Worm (Caenorhabditis elegans): ENCODE data around the gene gcy-32.

DNA sequence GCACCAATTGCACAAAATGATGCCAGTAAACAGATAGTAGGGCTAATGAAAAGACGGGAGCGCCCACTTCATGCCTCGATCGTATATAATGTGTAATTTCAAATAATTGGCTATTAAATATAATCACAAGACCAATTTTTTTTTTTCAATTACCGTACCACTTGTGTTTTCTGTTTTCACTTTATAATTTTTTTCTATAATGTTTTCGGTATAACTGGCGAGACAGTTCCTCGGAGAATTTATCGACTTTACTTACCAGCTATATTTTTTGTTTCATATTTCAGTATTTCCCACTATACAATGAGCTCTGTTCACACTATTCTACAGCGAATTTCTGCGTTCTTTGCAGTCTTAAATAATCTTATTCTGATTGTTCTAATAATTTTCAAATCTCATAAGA, 906 bp upstream of the gcy-32 start, which contains the start of gene str-252:
- no peak for TF ChIP-seq nhr-2 (tag; optimal IDR thresholded peaks at IDR 0.05)
- no peak for TF ChIP-seq blmp-1 (tag; optimal IDR thresholded peaks at IDR 0.05)
- no peak for TF ChIP-seq unc-62 (GFP tag; optimal IDR thresholded peaks at IDR 0.05)
- TF ChIP-seq flh-1 (GFP tag; optimal IDR thresholded peaks at IDR 0.05): no peak
